Worm (Caenorhabditis elegans): Measurements from ENCODE around the gene C40A11.6.

ce11 chrII:2130770-2131169 is 14.7 kb downstream of the C40A11.6 start, which contains the start of gene sdz-28:
- TF ChIP-seq ama-1 (optimal IDR thresholded peaks at IDR 0.05) (no peak), egl-27 (tag; optimal IDR thresholded peaks at IDR 0.05) (no peak), pag-3 (tag; optimal IDR thresholded peaks at IDR 0.05; ENCODE audit: borderline replicate concordance, insufficient read depth) (no peak), aha-1 (tag; optimal IDR thresholded peaks at IDR 0.05) (no peak), lin-13 (GFP tag; optimal IDR thresholded peaks at IDR 0.05) (no peak), unc-62 (GFP tag; optimal IDR thresholded peaks at IDR 0.05) (no peak), sptf-1 (tag; optimal IDR thresholded peaks at IDR 0.05) (no peak), nhr-11 (tag; optimal IDR thresholded peaks at IDR 0.05) (no peak), C04F5.9 (tag; optimal IDR thresholded peaks at IDR 0.05) (no peak), lin-39 (tag; optimal IDR thresholded peaks at IDR 0.05) (no peak), ces-1 (GFP tag; optimal IDR thresholded peaks at IDR 0.05) (no peak)
